Fruit fly (Drosophila melanogaster) whole organism, embryonic: ENCODE results near the gene RpS2.

Source experiments
- Ada2b ChIP-seq: fragments of 200-800 bp; sonication (Bioruptor generic); IDR thresholded peaks from 2 replicates; pipeline ENCODE4 v1.3.6; 2022; ENCODE audit warnings: missing biosample characterization, missing genetic modification characterization
- Adf1 ChIP-seq: fragments of 200-800 bp; sonication (Bioruptor generic); IDR thresholded peaks from 2 replicates; pipeline ENCODE4 v1.3.6; 2022; ENCODE audit warnings: missing biosample characterization, missing genetic modification characterization
- Asciz ChIP-seq: fragments of 200-800 bp; sonication (Bioruptor generic); optimal IDR thresholded peaks from 2 replicates; lab custom pipeline; 2017; ENCODE audit warnings: missing biosample characterization, mild to moderate bottlenecking, missing genetic modification characterization, missing genetic modification reagents
- C15 ChIP-seq: fragments of 200-800 bp; sonication (Bioruptor generic); IDR thresholded peaks from 3 replicates; pipeline ENCODE4 v1.3.6; 2022; ENCODE audit warnings: missing biosample characterization, missing genetic modification characterization
- CG10321 ChIP-seq: fragments of 200-800 bp; sonication (Bioruptor generic); IDR thresholded peaks from 2 replicates; pipeline ENCODE4 v1.3.6; 2022; ENCODE audit warnings: missing biosample characterization, missing genetic modification characterization
- CG11093 ChIP-seq: fragments of 200-800 bp; sonication (Bioruptor generic); IDR thresholded peaks from 3 replicates; pipeline ENCODE4 v1.3.6; 2022; ENCODE audit warnings: missing biosample characterization, missing genetic modification characterization
- CG11398 ChIP-seq: fragments of 200-800 bp; sonication (Bioruptor generic); optimal IDR thresholded peaks from 2 replicates; lab custom pipeline; 2016; ENCODE audit warnings: missing biosample characterization, missing genetic modification characterization
- CG12744 ChIP-seq: fragments of 200-800 bp; sonication (Bioruptor generic); optimal IDR thresholded peaks from 2 replicates; lab custom pipeline; 2016; ENCODE audit warnings: missing biosample characterization, missing genetic modification characterization
- CG13287 ChIP-seq: fragments of 200-800 bp; sonication (Bioruptor generic); IDR thresholded peaks from 2 replicates; pipeline ENCODE4 v1.3.6; 2022; ENCODE audit warnings: missing biosample characterization, missing genetic modification characterization; ENCODE audit not compliant: partially characterized antibody
- CG14441 ChIP-seq: fragments of 200-800 bp; sonication (Bioruptor generic); IDR thresholded peaks from 2 replicates; pipeline ENCODE4 v1.3.6; 2022; ENCODE audit warnings: missing biosample characterization, missing genetic modification characterization
- CG14667 ChIP-seq: fragments of 200-800 bp; sonication (Bioruptor generic); IDR thresholded peaks from 2 replicates; pipeline ENCODE4 v1.3.6; 2022; ENCODE audit warnings: missing biosample characterization, missing genetic modification characterization
- CG17385 ChIP-seq: fragments of 200-800 bp; sonication (Bioruptor generic); optimal IDR thresholded peaks from 3 replicates; lab custom pipeline; 2018; ENCODE audit warnings: missing biosample characterization, mild to moderate bottlenecking, missing genetic modification characterization
- CG18262 ChIP-seq: fragments of 200-800 bp; optimal IDR thresholded peaks from 3 replicates; lab custom pipeline; 2019; ENCODE audit warnings: missing biosample characterization, mild to moderate bottlenecking, missing genetic modification characterization, moderate library complexity
- CG2678 ChIP-seq: fragments of 200-800 bp; sonication (Bioruptor generic); optimal IDR thresholded peaks from 3 replicates; lab custom pipeline; 2019; ENCODE audit warnings: missing biosample characterization, mild to moderate bottlenecking, missing genetic modification characterization, moderate library complexity
- CG4854 ChIP-seq: fragments of 200-800 bp; sonication (Bioruptor generic); optimal IDR thresholded peaks from 2 replicates; lab custom pipeline; 2016; ENCODE audit warnings: missing biosample characterization, missing genetic modification characterization, inconsistent platforms
- CG6854 ChIP-seq: fragments of 200-800 bp; sonication (Bioruptor generic); optimal IDR thresholded peaks from 3 replicates; lab custom pipeline; 2017; ENCODE audit warnings: missing biosample characterization, mild to moderate bottlenecking, missing genetic modification characterization
- CG7928 ChIP-seq: fragments of 200-800 bp; sonication (Bioruptor generic); optimal IDR thresholded peaks from 2 replicates; lab custom pipeline; 2017; ENCODE audit warnings: missing biosample characterization, mild to moderate bottlenecking, missing genetic modification characterization
- CG8089 ChIP-seq: fragments of 200-800 bp; sonication (Bioruptor generic); optimal IDR thresholded peaks from 3 replicates; lab custom pipeline; 2016; ENCODE audit warnings: missing biosample characterization, missing genetic modification characterization
- CG8359 ChIP-seq: fragments of 200-800 bp; sonication (Bioruptor generic); optimal IDR thresholded peaks from 2 replicates; lab custom pipeline; 2017; ENCODE audit warnings: missing biosample characterization, mild to moderate bottlenecking, missing genetic modification characterization, borderline replicate concordance
- Camta ChIP-seq: fragments of 200-800 bp; sonication (Bioruptor generic); optimal IDR thresholded peaks from 2 replicates; lab custom pipeline; 2016; ENCODE audit warnings: missing biosample characterization, missing genetic modification characterization
- CoRest ChIP-seq: fragments of 200-800 bp; sonication (Bioruptor generic); optimal IDR thresholded peaks from 3 replicates; lab custom pipeline; 2018; ENCODE audit warnings: missing biosample characterization, mild to moderate bottlenecking, missing genetic modification characterization, moderate library complexity
- Doc3 ChIP-seq: fragments of 200-800 bp; sonication (Bioruptor generic); IDR thresholded peaks from 3 replicates; pipeline ENCODE4 v1.3.6; 2022; ENCODE audit warnings: missing biosample characterization, missing genetic modification characterization; ENCODE audit not compliant: partially characterized antibody
- Lhr ChIP-seq: fragments of 200-800 bp; sonication (Bioruptor generic); optimal IDR thresholded peaks from 3 replicates; lab custom pipeline; 2017; ENCODE audit warnings: mild to moderate bottlenecking, missing biosample characterization, missing genetic modification reagents, missing genetic modification characterization
- Lpt ChIP-seq: fragments of >200 bp; optimal IDR thresholded peaks from 2 replicates; lab custom pipeline; 2018; ENCODE audit warnings: missing biosample characterization, missing genetic modification characterization
- Optix ChIP-seq: fragments of 200-800 bp; sonication (Bioruptor generic); IDR thresholded peaks from 3 replicates; pipeline ENCODE4 v1.3.6; 2022; ENCODE audit warnings: missing biosample characterization, missing genetic modification characterization
- PHDP ChIP-seq: fragments of 200-800 bp; sonication (Bioruptor generic); optimal IDR thresholded peaks from 3 replicates; lab custom pipeline; 2018; ENCODE audit warnings: missing biosample characterization, mild to moderate bottlenecking, missing genetic modification characterization, moderate library complexity
- Ptx1 ChIP-seq: fragments of 200-800 bp; sonication (Bioruptor generic); IDR thresholded peaks from 2 replicates; pipeline ENCODE4 v1.3.6; 2022; ENCODE audit warnings: missing biosample characterization, missing genetic modification characterization
- Six4 ChIP-seq: fragments of 200-800 bp; sonication (Bioruptor generic); optimal IDR thresholded peaks from 2 replicates; lab custom pipeline; 2016; ENCODE audit warnings: missing biosample characterization, missing genetic modification characterization
- Spps ChIP-seq: fragments of 200-800 bp; sonication (Bioruptor generic); optimal IDR thresholded peaks from 2 replicates; lab custom pipeline; 2018; ENCODE audit warnings: missing biosample characterization, mild to moderate bottlenecking, missing genetic modification characterization
- TFAM ChIP-seq: fragments of 200-800 bp; sonication (Bioruptor generic); optimal IDR thresholded peaks from 2 replicates; lab custom pipeline; 2017; ENCODE audit warnings: missing biosample characterization, missing genetic modification characterization, inconsistent platforms
- Xbp1 ChIP-seq: fragments of 200-800 bp; sonication (Bioruptor generic); optimal IDR thresholded peaks from 3 replicates; lab custom pipeline; 2016; ENCODE audit warnings: missing biosample characterization, mild to moderate bottlenecking, missing genetic modification characterization
- cato ChIP-seq: fragments of 200-800 bp; sonication (Bioruptor generic); optimal IDR thresholded peaks from 2 replicates; lab custom pipeline; 2016; ENCODE audit warnings: missing biosample characterization, missing genetic modification characterization, borderline replicate concordance
- caup ChIP-seq: fragments of 200-800 bp; sonication (Bioruptor generic); optimal IDR thresholded peaks from 3 replicates; lab custom pipeline; 2017; ENCODE audit warnings: missing biosample characterization, mild to moderate bottlenecking, missing genetic modification characterization, moderate library complexity; ENCODE audit not compliant: severe bottlenecking
- corto ChIP-seq: fragments of 200-800 bp; sonication (Bioruptor generic); optimal IDR thresholded peaks from 2 replicates; lab custom pipeline; 2016; ENCODE audit warnings: missing biosample characterization, mild to moderate bottlenecking, missing genetic modification characterization, moderate library complexity
- dmrt11E ChIP-seq: fragments of 200-800 bp; sonication (Bioruptor generic); optimal IDR thresholded peaks from 3 replicates; lab custom pipeline; 2018; ENCODE audit warnings: missing biosample characterization, mild to moderate bottlenecking, missing genetic modification characterization, moderate library complexity
- fd102C ChIP-seq: fragments of 200-800 bp; sonication (Bioruptor generic); optimal IDR thresholded peaks from 2 replicates; lab custom pipeline; 2018; ENCODE audit warnings: missing biosample characterization, mild to moderate bottlenecking, missing genetic modification characterization, moderate library complexity
- fu2 ChIP-seq: fragments of 200-800 bp; sonication (Bioruptor generic); optimal IDR thresholded peaks from 2 replicates; lab custom pipeline; 2016; ENCODE audit warnings: missing biosample characterization, missing genetic modification characterization
- gce ChIP-seq: fragments of 200-800 bp; sonication (Bioruptor generic); IDR thresholded peaks from 3 replicates; pipeline ENCODE4 v1.3.6; 2022; ENCODE audit warnings: missing biosample characterization, missing genetic modification characterization
- gsb-n ChIP-seq: fragments of 200-800 bp; sonication (Bioruptor generic); optimal IDR thresholded peaks from 3 replicates; lab custom pipeline; 2018; ENCODE audit warnings: missing biosample characterization, mild to moderate bottlenecking, missing genetic modification characterization
- hb ChIP-seq: fragments of 200-800 bp; sonication (Bioruptor generic); IDR thresholded peaks from 3 replicates; pipeline ENCODE4 v1.3.6; 2022; ENCODE audit warnings: missing biosample characterization, missing genetic modification characterization; ENCODE audit not compliant: partially characterized antibody
- jing ChIP-seq: fragments of 200-800 bp; sonication (Bioruptor generic); optimal IDR thresholded peaks from 2 replicates; lab custom pipeline; 2018; ENCODE audit warnings: missing biosample characterization, mild to moderate bottlenecking, missing genetic modification characterization
- kni ChIP-seq: fragments of 200-800 bp; sonication (Bioruptor generic); optimal IDR thresholded peaks from 3 replicates; lab custom pipeline; 2017; ENCODE audit warnings: mild to moderate bottlenecking, missing biosample characterization, missing genetic modification reagents, missing genetic modification characterization
- nerfin-2 ChIP-seq: fragments of 200-800 bp; sonication (Bioruptor generic); IDR thresholded peaks from 2 replicates; pipeline ENCODE4 v1.3.6; 2022; ENCODE audit warnings: missing biosample characterization, missing genetic modification characterization; ENCODE audit not compliant: partially characterized antibody
- phol ChIP-seq: fragments of 200-800 bp; sonication (Bioruptor generic); optimal IDR thresholded peaks from 3 replicates; lab custom pipeline; 2018; ENCODE audit warnings: missing biosample characterization, mild to moderate bottlenecking, missing genetic modification characterization, moderate library complexity
- sd ChIP-seq: fragments of 200-800 bp; sonication (Bioruptor generic); optimal IDR thresholded peaks from 3 replicates; lab custom pipeline; 2018; ENCODE audit warnings: missing biosample characterization, mild to moderate bottlenecking, missing genetic modification characterization, moderate library complexity
- sna ChIP-seq: fragments of 200-800 bp; sonication (Bioruptor generic); IDR thresholded peaks from 2 replicates; pipeline ENCODE4 v1.3.6; 2022; ENCODE audit warnings: missing biosample characterization, missing genetic modification characterization; ENCODE audit not compliant: partially characterized antibody
- so ChIP-seq: fragments of 200-800 bp; sonication (Bioruptor generic); IDR thresholded peaks from 3 replicates; pipeline ENCODE4 v1.3.6; 2022; ENCODE audit warnings: missing biosample characterization, missing genetic modification characterization
- sqz ChIP-seq: fragments of 200-800 bp; sonication (Bioruptor generic); optimal IDR thresholded peaks from 3 replicates; lab custom pipeline; 2018; ENCODE audit warnings: missing biosample characterization, mild to moderate bottlenecking, missing genetic modification characterization
- tio ChIP-seq: fragments of 200-800 bp; sonication (Bioruptor generic); optimal IDR thresholded peaks from 2 replicates; lab custom pipeline; 2017; ENCODE audit warnings: missing biosample characterization, missing genetic modification characterization, inconsistent platforms
- yki ChIP-seq: fragments of >200 bp; optimal IDR thresholded peaks from 3 replicates; lab custom pipeline; 2018

RpS2 gene

dm6 chr2L:9894871-9895364, 2.4 kb downstream of the RpS2 start, which contains the start of gene Bka (continued):
- TF ChIP-seq cato, result peak; percentile 31
- no peak for TF ChIP-seq Lpt (GFP tag; lab: Kevin White, UChicago)
- TF ChIP-seq PHDP (tag; lab: Kevin White, UChicago), result peak; percentile 69
- TF ChIP-seq Asciz, result peak; percentile 52
- TF ChIP-seq CG2678 (tag; lab: Kevin White, UChicago), result peak; percentile 61
- peak; percentile 100 for TF ChIP-seq phol (tag; lab: Kevin White, UChicago)
- no peak for TF ChIP-seq CG8089
- peak; percentile 69 for TF ChIP-seq CG18262 (tag; lab: Kevin White, UChicago)
- peak; percentile 18 for TF ChIP-seq Xbp1 (GFP tag; lab: Kevin White, UChicago)
- no peak for TF ChIP-seq CG11398 (GFP tag; lab: Kevin White, UChicago)
- TF ChIP-seq CG12744 (GFP tag; lab: Kevin White, UChicago), result no peak
- peak; percentile 58 for TF ChIP-seq dmrt11E (tag; lab: Kevin White, UChicago)
- peak; percentile 10; the same call in 1 of the 2 replicates for TF ChIP-seq Adf1 (GFP tag; lab: Robert Waterston, UW)
- no peak for TF ChIP-seq Ptx1 (GFP tag; lab: Robert Waterston, UW)
- TF ChIP-seq fd102C (GFP tag; lab: Kevin White, UChicago), result no peak
- no peak for TF ChIP-seq gce
- peak; percentile 88 for TF ChIP-seq sd (tag; lab: Kevin White, UChicago)
- TF ChIP-seq Doc3 (GFP tag; lab: Robert Waterston, UW), result peak; percentile 99
- TF ChIP-seq C15 (GFP tag; lab: Robert Waterston, UW), result no peak
- TF ChIP-seq CG14441 (GFP tag; lab: Robert Waterston, UW), result no peak
- no peak for TF ChIP-seq TFAM
- peak; percentile 79 for TF ChIP-seq caup
- TF ChIP-seq CG7928, result peak; percentile 51
- TF ChIP-seq CG11093 (GFP tag; lab: Robert Waterston, UW), result no peak
- TF ChIP-seq CoRest, result peak; percentile 61
- TF ChIP-seq Ada2b (GFP tag; lab: Robert Waterston, UW), result 0 out of 2 replicates have a peak, but pooled peaks have one; percentile 10
- TF ChIP-seq jing (GFP tag; lab: Kevin White, UChicago), result no peak
- no peak for TF ChIP-seq yki (lab: Kevin White, UChicago)
- TF ChIP-seq fu2 (GFP tag; lab: Kevin White, UChicago), result no peak
- peak; percentile 79 for TF ChIP-seq CG17385 (GFP tag; lab: Kevin White, UChicago)
- TF ChIP-seq CG8359 (GFP tag; lab: Kevin White, UChicago), result no peak
- TF ChIP-seq so (GFP tag; lab: Robert Waterston, UW), result no peak
- no peak for TF ChIP-seq Six4 (GFP tag; lab: Kevin White, UChicago)
- no peak for TF ChIP-seq sqz (GFP tag; lab: Kevin White, UChicago)
- TF ChIP-seq kni (GFP tag; lab: Kevin White, UChicago), result peak; percentile 51
- TF ChIP-seq CG10321 (GFP tag; lab: Robert Waterston, UW), result no peak
- TF ChIP-seq Lhr (GFP tag; lab: Kevin White, UChicago), result peak; percentile 70
- TF ChIP-seq Spps (tag; lab: Kevin White, UChicago), result peak; percentile 34
- no peak for TF ChIP-seq CG14667 (GFP tag; lab: Robert Waterston, UW)
- TF ChIP-seq CG13287 (GFP tag; lab: Robert Waterston, UW), result peak; percentile 99
- TF ChIP-seq Camta (GFP tag; lab: Kevin White, UChicago), result no peak
- peak; percentile 94 for TF ChIP-seq nerfin-2 (GFP tag; lab: Robert Waterston, UW)
- peak; percentile 95 for TF ChIP-seq hb (GFP tag; lab: Robert Waterston, UW)
- TF ChIP-seq gsb-n (tag; lab: Kevin White, UChicago), result peak; percentile 66
- no peak for TF ChIP-seq Optix
- TF ChIP-seq CG6854 (GFP tag; lab: Kevin White, UChicago), result no peak
- TF ChIP-seq tio (GFP tag; lab: Kevin White, UChicago), result no peak
- TF ChIP-seq corto (GFP tag; lab: Kevin White, UChicago), result no peak
- TF ChIP-seq sna (GFP tag; lab: Robert Waterston, UW), result peak; percentile 99
- peak; percentile 29 for TF ChIP-seq CG4854 (GFP tag; lab: Kevin White, UChicago)
